Fruit fly (Drosophila melanogaster): Measurements from ENCODE around the gene Ccdc85.

Ccdc85 gene

DNA sequence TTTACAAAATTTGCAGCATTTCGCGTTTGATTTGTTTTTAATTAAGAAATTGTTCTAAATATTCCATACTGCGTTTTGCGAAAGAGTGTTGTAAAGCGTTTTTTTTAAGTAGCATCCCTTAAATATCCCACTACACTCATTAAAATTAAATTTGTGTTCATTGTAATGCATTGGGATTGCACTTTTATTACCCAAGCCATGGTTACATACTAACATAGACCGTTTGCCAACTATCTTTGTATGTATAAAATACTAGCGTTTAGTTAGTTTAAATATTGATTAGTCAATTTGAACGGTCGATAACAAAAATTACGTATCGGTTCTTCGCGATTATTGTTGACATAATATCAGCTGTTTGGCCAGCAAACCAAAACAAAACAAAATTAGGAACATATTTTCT is 40.7 kb downstream of the Ccdc85 start, which contains the start of the genes cnir and CG17221 (continued):
- TF ChIP-seq vvl (GFP tag; IDR thresholded peaks at IDR 0.05): peak; percentile 61
- TF ChIP-seq Ada2b (GFP tag; IDR thresholded peaks at IDR 0.05): no peak

- TF ChIP-seq seq (GFP tag; IDR thresholded peaks at IDR 0.05) (peak; percentile 52; the same call in 1 of the 2 replicates), CG7786 (GFP tag; optimal IDR thresholded peaks at IDR 0.05) (peak; percentile 22), row (GFP tag; IDR thresholded peaks at IDR 0.05) (peak; percentile 89), gem (tag; optimal IDR thresholded peaks at IDR 0.05) (peak; percentile 52), Bteb2 (GFP tag; optimal IDR thresholded peaks at IDR 0.05) (peak; percentile 5), CG12769 (tag; optimal IDR thresholded peaks at IDR 0.05) (peak; percentile 70), CG4282 (GFP tag; optimal IDR thresholded peaks at IDR 0.05) (no peak), unpg (GFP tag; optimal IDR thresholded peaks at IDR 0.05) (peak; percentile 7), CG13296 (GFP tag; optimal IDR thresholded peaks at IDR 0.05) (peak; percentile 18), D19A (tag; optimal IDR thresholded peaks at IDR 0.05) (peak; percentile 96), CG1233 (GFP tag; optimal IDR thresholded peaks at IDR 0.05) (peak; percentile 8), CG16779 (GFP tag; IDR thresholded peaks at IDR 0.05) (no peak), CHES-1-like (GFP tag; optimal IDR thresholded peaks at IDR 0.05) (peak; percentile 30), Elba2 (GFP tag; optimal IDR thresholded peaks at IDR 0.05) (no peak), Hr3 (GFP tag; optimal IDR thresholded peaks at IDR 0.05) (peak; percentile 10), CG9727 (GFP tag; optimal IDR thresholded peaks at IDR 0.05) (peak; percentile 55), CG17359 (tag; optimal IDR thresholded peaks at IDR 0.05) (peak; percentile 30), CG10543 (GFP tag; optimal IDR thresholded peaks at IDR 0.05) (peak; percentile 88), bowl (GFP tag; IDR thresholded peaks at IDR 0.05) (0 out of 2 replicates have a peak, but pooled peaks have one; percentile 15), al (GFP tag; IDR thresholded peaks at IDR 0.05) (0 out of 2 replicates have a peak, but pooled peaks have one; percentile 21), CG32532 (GFP tag; IDR thresholded peaks at IDR 0.05) (peak; percentile 75), CG18262 (tag; optimal IDR thresholded peaks at IDR 0.05) (peak; percentile 4), lilli (GFP tag; optimal IDR thresholded peaks at IDR 0.05) (peak; percentile 66), Bdp1 (GFP tag; optimal IDR thresholded peaks at IDR 0.05) (no peak), H2.0 (GFP tag; IDR thresholded peaks at IDR 0.05) (0 out of 2 replicates have a peak, but pooled peaks have one; percentile 14), fd102C (GFP tag; optimal IDR thresholded peaks at IDR 0.05) (no peak), CG15269 (tag; optimal IDR thresholded peaks at IDR 0.05) (peak; percentile 55), Hr51 (GFP tag; optimal IDR thresholded peaks at IDR 0.05) (peak; percentile 21 to 35), ftz-f1 (GFP tag; optimal IDR thresholded peaks at IDR 0.05) (peak; percentile 87), HLH54F (GFP tag; optimal IDR thresholded peaks at IDR 0.05) (peak; percentile 37), NfI (GFP tag; optimal IDR thresholded peaks at IDR 0.05) (peak; percentile 15), sens (GFP tag) (peak; percentile 46), z (GFP tag; IDR thresholded peaks at IDR 0.05) (no peak), CG18599 (GFP tag; optimal IDR thresholded peaks at IDR 0.05) (peak; percentile 84), Trl (optimal IDR thresholded peaks at IDR 0.05) (no peak), Trl (GFP tag; optimal IDR thresholded peaks at IDR 0.05) (peak; percentile 37), Usf (GFP tag; optimal IDR thresholded peaks at IDR 0.05) (no peak), CG9609 (GFP tag; optimal IDR thresholded peaks at IDR 0.05) (peak; percentile 22), dmrt99B (tag; optimal IDR thresholded peaks at IDR 0.05) (peak; percentile 22), prd (optimal IDR thresholded peaks at IDR 0.05) (no peak), prd (GFP tag; IDR thresholded peaks at IDR 0.05) (0 out of 3 replicates have a peak, but pooled peaks have one; percentile 28), rib (GFP tag; IDR thresholded peaks at IDR 0.05) (peak; percentile 49; the same call in 1 of the 2 replicates), CG7271 (tag; optimal IDR thresholded peaks at IDR 0.05) (no peak), jumu (GFP tag; optimal IDR thresholded peaks at IDR 0.05) (peak; percentile 21), tin (GFP tag; optimal IDR thresholded peaks at IDR 0.05) (peak; percentile 37), D19B (GFP tag; optimal IDR thresholded peaks at IDR 0.05) (peak; percentile 10)
These were observed 43.0 kb downstream of the Ccdc85 start, which contains the start of gene CG17261 for dm6 chr2L:3041918-3042615. Gene CG17261, plus strand, starts transcription at chr2L:3042551.

All from whole organism, embryonic.